Worm (Caenorhabditis elegans): ENCODE data around the gene nhr-254.

nhr-254 gene

ce11 chrV:380186-380585 is 12.2 kb upstream of the nhr-254 start, which contains the start of gene mltn-8:
Gene mltn-8 (minus strand): TSS chrV:380286.
- TF ChIP-seq alr-1 (tag; optimal IDR thresholded peaks at IDR 0.05) (no peak), mdl-1 (tag; optimal IDR thresholded peaks at IDR 0.05) (no peak), nhr-21 (tag; optimal IDR thresholded peaks at IDR 0.05) (no peak), zag-1 (tag; optimal IDR thresholded peaks at IDR 0.05) (no peak), nhr-25 (tag; optimal IDR thresholded peaks at IDR 0.05) (no peak), ztf-11 (tag; optimal IDR thresholded peaks at IDR 0.05) (no peak), sma-9 (GFP tag; optimal IDR thresholded peaks at IDR 0.05) (no peak), sma-9 (tag; optimal IDR thresholded peaks at IDR 0.05) (no peak), nhr-237 (tag; optimal IDR thresholded peaks at IDR 0.05) (no peak), nhr-6 (tag; optimal IDR thresholded peaks at IDR 0.05) (no peak), lin-39 (tag; optimal IDR thresholded peaks at IDR 0.05) (no peak), nhr-11 (tag; optimal IDR thresholded peaks at IDR 0.05) (no peak), crh-2 (tag; optimal IDR thresholded peaks at IDR 0.05) (no peak), aly-2 (tag; optimal IDR thresholded peaks at IDR 0.05) (no peak), fos-1 (tag; optimal IDR thresholded peaks at IDR 0.05) (no peak)

- TF ChIP-seq nhr-25 (tag; optimal IDR thresholded peaks at IDR 0.05) = peak; percentile 92
- no peak for TF ChIP-seq unc-55 (GFP tag; optimal IDR thresholded peaks at IDR 0.05)
- TF ChIP-seq F13H6.1 (tag; optimal IDR thresholded peaks at IDR 0.05) = no peak
- no peak for TF ChIP-seq nhr-77 (tag; optimal IDR thresholded peaks at IDR 0.05)
- peak; percentile 99 for TF ChIP-seq sma-9 (GFP tag; optimal IDR thresholded peaks at IDR 0.05)
- no peak for TF ChIP-seq sma-9 (tag; optimal IDR thresholded peaks at IDR 0.05)
- TF ChIP-seq mdl-1 (tag; optimal IDR thresholded peaks at IDR 0.05) = peak; percentile 26 to 57
- TF ChIP-seq mab-5 (tag; optimal IDR thresholded peaks at IDR 0.05) = peak; percentile 26
- TF ChIP-seq ceh-82 (tag; optimal IDR thresholded peaks at IDR 0.05) = no peak
- peak; percentile 22 for TF ChIP-seq nhr-129 (tag; optimal IDR thresholded peaks at IDR 0.05)
- peak; percentile 83 for TF ChIP-seq blmp-1 (tag; optimal IDR thresholded peaks at IDR 0.05; ENCODE audit: insufficient read depth)
- no peak for TF ChIP-seq C34F6.9 (tag; optimal IDR thresholded peaks at IDR 0.05)
- peak; percentile 22 for TF ChIP-seq fos-1 (tag; optimal IDR thresholded peaks at IDR 0.05)
- peak; percentile 77 for TF ChIP-seq egl-27 (tag; optimal IDR thresholded peaks at IDR 0.05)
- peak; percentile 96 for TF ChIP-seq nhr-21 (tag; optimal IDR thresholded peaks at IDR 0.05)
- TF ChIP-seq Y55F3AM.14 (GFP tag; optimal IDR thresholded peaks at IDR 0.05) = peak; percentile 32
- peak; percentile 54 for TF ChIP-seq gmeb-1 (tag; optimal IDR thresholded peaks at IDR 0.05)
- peak; percentile 84 for TF ChIP-seq sma-3 (GFP tag; optimal IDR thresholded peaks at IDR 0.05)
- peak; percentile 20 for TF ChIP-seq snpc-4 (tag; optimal IDR thresholded peaks at IDR 0.05)
- TF ChIP-seq dmd-4 (tag; optimal IDR thresholded peaks at IDR 0.05) = no peak
- TF ChIP-seq lsy-2 (tag; optimal IDR thresholded peaks at IDR 0.05) = no peak
These were observed 11.0 kb upstream of the nhr-254 start, which contains the start of gene ZK6.8 for ce11 chrV:381227-381950. Gene ZK6.8 (plus strand): TSS chrV:381908.

ce11 chrV:384511-384910 is 7.9 kb upstream of the nhr-254 start:
- peak; percentile 52 for TF ChIP-seq fos-1 (tag; optimal IDR thresholded peaks at IDR 0.05)
- peak; percentile 36 for TF ChIP-seq crh-2 (tag; optimal IDR thresholded peaks at IDR 0.05)
- TF ChIP-seq elt-1 (tag; optimal IDR thresholded peaks at IDR 0.05) = no peak

ce11 chrV:385488-385887 is 6.9 kb upstream of the nhr-254 start, which contains the start of gene lipl-5:
Gene lipl-5 (plus strand): TSS chrV:385746.
- TF ChIP-seq gmeb-1 (tag; optimal IDR thresholded peaks at IDR 0.05) = peak; percentile 8
- TF ChIP-seq fos-1 (tag; optimal IDR thresholded peaks at IDR 0.05) = peak; percentile 52
- no peak for TF ChIP-seq nhr-10 (tag; optimal IDR thresholded peaks at IDR 0.05)
- no peak for TF ChIP-seq ztf-4 (tag; optimal IDR thresholded peaks at IDR 0.05)
- no peak for TF ChIP-seq unc-62 (GFP tag; optimal IDR thresholded peaks at IDR 0.05)
- TF ChIP-seq nhr-129 (tag; optimal IDR thresholded peaks at IDR 0.05) = no peak
- TF ChIP-seq crh-2 (tag; optimal IDR thresholded peaks at IDR 0.05) = peak; percentile 50
- no peak for TF ChIP-seq mab-5 (tag; optimal IDR thresholded peaks at IDR 0.05)
- no peak for TF ChIP-seq alr-1 (tag; optimal IDR thresholded peaks at IDR 0.05)
- no peak for TF ChIP-seq sma-3 (GFP tag; optimal IDR thresholded peaks at IDR 0.05)
- no peak for TF ChIP-seq egl-27 (tag; optimal IDR thresholded peaks at IDR 0.05)
- TF ChIP-seq mbf-1 (tag; optimal IDR thresholded peaks at IDR 0.05) = no peak
- peak; percentile 52 for TF ChIP-seq sma-9 (GFP tag; optimal IDR thresholded peaks at IDR 0.05)
- no peak for TF ChIP-seq sma-9 (tag; optimal IDR thresholded peaks at IDR 0.05)

All from whole organism, L2 larva.